Fruit fly (Drosophila melanogaster): ENCODE results near the gene CG17328.

- no peak for TF ChIP-seq usp (GFP tag; optimal IDR thresholded peaks at IDR 0.05)
- TF ChIP-seq CG8478 (optimal IDR thresholded peaks at IDR 0.05): no peak
- no peak for TF ChIP-seq psq (optimal IDR thresholded peaks at IDR 0.05)
- TF ChIP-seq EcR (GFP tag; optimal IDR thresholded peaks at IDR 0.05): no peak
- no peak for TF ChIP-seq Dll (optimal IDR thresholded peaks at IDR 0.05)
These were observed 24.4 kb upstream of the CG17328 start for dm6 chr2L:16275177-16275808.
